Worm (Caenorhabditis elegans) whole organism, L3 larva: ENCODE measurements around the gene F42G2.2.

Experiments
- ZK546.5 ChIP-seq: sonication (generic microtip); optimal IDR thresholded peaks from 2 replicates; lab custom pipeline; 2017; ENCODE audit warnings: missing biosample characterization, missing genetic modification characterization
- aly-2 ChIP-seq: fragments of 150-350 bp; optimal IDR thresholded peaks from 2 replicates; lab custom pipeline; 2014; ENCODE audit warnings: missing biosample characterization, missing genetic modification characterization
- ama-1 ChIP-seq: fragments of 150-350 bp; optimal IDR thresholded peaks from 2 replicates; lab custom pipeline; 2018
- ceh-9 ChIP-seq: sonication (generic microtip); optimal IDR thresholded peaks from 2 replicates; lab custom pipeline; 2018; ENCODE audit warnings: missing biosample characterization, missing genetic modification characterization
- daf-12 ChIP-seq: fragments of 150-350 bp; optimal IDR thresholded peaks from 2 replicates; lab custom pipeline; 2014; ENCODE audit warnings: missing biosample characterization, missing genetic modification reagents, missing genetic modification characterization
- egl-27 ChIP-seq: sonication (generic microtip); optimal IDR thresholded peaks from 4 replicates; lab custom pipeline; 2017; ENCODE audit warnings: missing biosample characterization, missing genetic modification reagents, missing genetic modification characterization
- egl-5 ChIP-seq: fragments of 150-350 bp; optimal IDR thresholded peaks from 2 replicates; lab custom pipeline; 2017; ENCODE audit warnings: missing biosample characterization, missing genetic modification reagents, missing genetic modification characterization, inconsistent platforms
- elt-1 ChIP-seq: fragments of 150-350 bp; optimal IDR thresholded peaks from 2 replicates; lab custom pipeline; 2014; ENCODE audit warnings: missing biosample characterization, missing genetic modification characterization
- elt-2 ChIP-seq: sonication (generic microtip); optimal IDR thresholded peaks from 2 replicates; lab custom pipeline; 2016; ENCODE audit warnings: missing genetic modification reagents, mild to moderate bottlenecking, missing genetic modification characterization, missing compliant biosample characterization
- elt-3 ChIP-seq, 3 experiments: fragments of 150-350 bp in 1 of 3; sonication (generic microtip) in 2 of 3; optimal IDR thresholded peaks; 2 replicates in 2 of 3; 4 replicates in 1 of 3; lab custom pipeline; 2014 to 2017; ENCODE audit warnings: missing biosample characterization in 3 of 3, missing genetic modification characterization in 3 of 3
- eor-1 ChIP-seq, 2 experiments: fragments of 150-350 bp; optimal IDR thresholded peaks; 2 replicates each; lab custom pipeline; 2014 to 2018; ENCODE audit warnings: missing biosample characterization in 2 of 2, missing genetic modification characterization in 2 of 2
- fkh-2 ChIP-seq: fragments of 150-350 bp; optimal IDR thresholded peaks from 2 replicates; lab custom pipeline; 2014; ENCODE audit warnings: missing biosample characterization, missing genetic modification reagents, missing genetic modification characterization
- fos-1 ChIP-seq: fragments of 150-350 bp; optimal IDR thresholded peaks from 2 replicates; lab custom pipeline; 2014; ENCODE audit warnings: missing biosample characterization, missing genetic modification characterization
- hmg-11 ChIP-seq: sonication (generic microtip); optimal IDR thresholded peaks from 2 replicates; lab custom pipeline; 2016; ENCODE audit warnings: missing genetic modification characterization, missing compliant biosample characterization
- jun-1 ChIP-seq: fragments of 150-350 bp; optimal IDR thresholded peaks from 2 replicates; lab custom pipeline; 2014; ENCODE audit warnings: missing biosample characterization, missing genetic modification reagents, missing genetic modification characterization
- lin-15B ChIP-seq: fragments of 150-350 bp; optimal IDR thresholded peaks from 2 replicates; lab custom pipeline; 2014; ENCODE audit warnings: missing biosample characterization, missing genetic modification characterization
- lin-39 ChIP-seq: fragments of 150-350 bp; optimal IDR thresholded peaks from 2 replicates; lab custom pipeline; 2018; ENCODE audit warnings: missing biosample characterization, missing genetic modification reagents, missing genetic modification characterization
- lsy-12 ChIP-seq: sonication (generic microtip); optimal IDR thresholded peaks from 2 replicates; lab custom pipeline; 2016; ENCODE audit warnings: mild to moderate bottlenecking, missing genetic modification characterization, missing compliant biosample characterization
- mdl-1 ChIP-seq: fragments of 150-350 bp; optimal IDR thresholded peaks from 2 replicates; lab custom pipeline; 2014; ENCODE audit warnings: missing biosample characterization, missing genetic modification characterization
- mml-1 ChIP-seq: fragments of 150-350 bp; sonication (generic microtip); optimal IDR thresholded peaks from 3 replicates; lab custom pipeline; 2014; ENCODE audit warnings: missing biosample characterization, missing genetic modification characterization
- nfya-1 ChIP-seq: sonication (generic microtip); optimal IDR thresholded peaks from 2 replicates; lab custom pipeline; 2017; ENCODE audit warnings: missing genetic modification characterization, mild to moderate bottlenecking, missing compliant biosample characterization, antibody characterized with exemption, moderate library complexity; ENCODE audit not compliant: insufficient read depth
- nhr-11 ChIP-seq: fragments of 150-350 bp; optimal IDR thresholded peaks from 2 replicates; lab custom pipeline; 2014; ENCODE audit warnings: missing biosample characterization, missing genetic modification characterization
- nhr-12 ChIP-seq: fragments of 150-350 bp; optimal IDR thresholded peaks from 2 replicates; lab custom pipeline; 2014; ENCODE audit warnings: missing biosample characterization, missing genetic modification characterization
- nhr-23 ChIP-seq: fragments of 150-350 bp; optimal IDR thresholded peaks from 2 replicates; lab custom pipeline; 2014; ENCODE audit warnings: missing biosample characterization, missing genetic modification reagents, missing genetic modification characterization
- nhr-237 ChIP-seq: fragments of 150-350 bp; optimal IDR thresholded peaks from 2 replicates; lab custom pipeline; 2014; ENCODE audit warnings: missing biosample characterization, missing genetic modification characterization
- nhr-25 ChIP-seq: sonication (generic microtip); optimal IDR thresholded peaks from 2 replicates; lab custom pipeline; 2017; ENCODE audit warnings: missing biosample characterization, missing genetic modification characterization
- nhr-28 ChIP-seq: fragments of 150-350 bp; optimal IDR thresholded peaks from 2 replicates; lab custom pipeline; 2014; ENCODE audit warnings: missing biosample characterization, missing genetic modification characterization
- nhr-43 ChIP-seq: sonication (generic microtip); optimal IDR thresholded peaks from 2 replicates; lab custom pipeline; 2016; ENCODE audit warnings: mild to moderate bottlenecking, missing genetic modification characterization, missing compliant biosample characterization; ENCODE audit not compliant: poor library complexity, severe bottlenecking
- nhr-67 ChIP-seq: fragments of 150-350 bp; optimal IDR thresholded peaks from 2 replicates; lab custom pipeline; 2014; ENCODE audit warnings: missing biosample characterization, missing genetic modification characterization
- nhr-77 ChIP-seq: fragments of 150-350 bp; optimal IDR thresholded peaks from 2 replicates; lab custom pipeline; 2014; ENCODE audit warnings: missing biosample characterization, missing genetic modification characterization
- pqm-1 ChIP-seq: fragments of 150-350 bp; optimal IDR thresholded peaks from 2 replicates; lab custom pipeline; 2017; ENCODE audit warnings: missing biosample characterization, missing genetic modification characterization, inconsistent platforms
- sea-2 ChIP-seq: fragments of 150-350 bp; sonication (generic microtip); optimal IDR thresholded peaks from 4 replicates; lab custom pipeline; 2014; ENCODE audit warnings: missing biosample characterization, missing genetic modification reagents, missing genetic modification characterization
- skn-1 ChIP-seq: fragments of 150-350 bp; optimal IDR thresholded peaks from 2 replicates; lab custom pipeline; 2014; ENCODE audit warnings: missing biosample characterization, missing genetic modification characterization
- snpc-4 ChIP-seq: fragments of 150-350 bp; optimal IDR thresholded peaks from 2 replicates; lab custom pipeline; 2014; ENCODE audit warnings: missing biosample characterization, missing genetic modification characterization
- tbx-2 ChIP-seq: sonication (generic microtip); optimal IDR thresholded peaks from 2 replicates; lab custom pipeline; 2016; ENCODE audit warnings: mild to moderate bottlenecking, missing genetic modification characterization, missing compliant biosample characterization
- unc-39 ChIP-seq: sonication (generic microtip); optimal IDR thresholded peaks from 4 replicates; lab custom pipeline; 2017; ENCODE audit warnings: missing biosample characterization, missing genetic modification characterization
- unc-62 ChIP-seq: fragments of 150-350 bp; sonication (generic microtip); optimal IDR thresholded peaks from 4 replicates; lab custom pipeline; 2014; ENCODE audit warnings: missing biosample characterization, missing genetic modification reagents, missing genetic modification characterization
- zag-1 ChIP-seq: fragments of 150-350 bp; optimal IDR thresholded peaks from 2 replicates; lab custom pipeline; 2014; ENCODE audit warnings: missing biosample characterization, missing genetic modification characterization

The F42G2.2 gene

ce11 chrII:2399810-2400209 lies 22.2 kb upstream of the F42G2.2 start:
- TF ChIP-seq egl-27 (tag; lab: Kevin White, UChicago), result no peak
- TF ChIP-seq nhr-43 (tag; lab: Kevin White, UChicago), result peak; percentile 86
- no peak for TF ChIP-seq fkh-2
- TF ChIP-seq elt-3 (tag; optimal IDR thresholded peaks at IDR 0.05; lab: Kevin White, UChicago), result peak; percentile 14 to 96 (median 93)
- no peak for TF ChIP-seq unc-39 (tag; lab: Kevin White, UChicago)
- TF ChIP-seq nhr-28, result no peak

ce11 chrII:2403984-2404383 lies 18.0 kb upstream of the F42G2.2 start, which contains the start of gene F16G10.1:
Gene F16G10.1, plus strand, starts transcription at chrII:2404284.
- TF ChIP-seq nhr-67 (tag; lab: Kevin White, UChicago) (no peak), snpc-4 (tag; lab: Kevin White, UChicago) (no peak), nhr-77 (tag; lab: Kevin White, UChicago) (no peak), lin-39 (tag; lab: Kevin White, UChicago) (no peak), ZK546.5 (no peak), nhr-25 (no peak), nhr-23 (no peak), eor-1 (tag; optimal IDR thresholded peaks at IDR 0.05; lab: Kevin White, UChicago) (no peak), nhr-237 (no peak), tbx-2 (tag; lab: Kevin White, UChicago) (no peak), lsy-12 (no peak), nhr-43 (tag; lab: Kevin White, UChicago) (no peak), elt-3 (tag; optimal IDR thresholded peaks at IDR 0.05; lab: Kevin White, UChicago) (no peak), egl-5 (tag; lab: Kevin White, UChicago) (no peak), ceh-9 (tag; lab: Kevin White, UChicago) (no peak), nhr-11 (no peak), sea-2 (GFP tag; lab: Kevin White, UChicago) (no peak), mdl-1 (tag; lab: Kevin White, UChicago) (no peak), aly-2 (tag; lab: Kevin White, UChicago) (no peak), elt-1 (no peak)

ce11 chrII:2411093-2411492 lies 10.9 kb upstream of the F42G2.2 start:
- TF ChIP-seq elt-1 (no peak), mml-1 (tag; lab: Kevin White, UChicago) (no peak), daf-12 (tag; lab: Kevin White, UChicago) (no peak), aly-2 (tag; lab: Kevin White, UChicago) (no peak), lsy-12 (no peak), skn-1 (tag; lab: Kevin White, UChicago) (no peak), nhr-237 (no peak), nhr-43 (tag; lab: Kevin White, UChicago) (no peak), lin-39 (tag; lab: Kevin White, UChicago) (no peak), ama-1 (no peak), fkh-2 (no peak), nfya-1 (tag; lab: Kevin White, UChicago) (no peak), egl-5 (tag; lab: Kevin White, UChicago) (no peak), nhr-23 (no peak), nhr-25 (no peak), mdl-1 (tag; lab: Kevin White, UChicago) (no peak)
- TF ChIP-seq, all 47 proteins: peak for 0

ce11 chrII:2411555-2411954 lies 10.4 kb upstream of the F42G2.2 start:
- TF ChIP-seq elt-2, result no peak
- no peak for TF ChIP-seq sea-2 (GFP tag; lab: Kevin White, UChicago)
- no peak for TF ChIP-seq nhr-12
- TF ChIP-seq fos-1 (tag; lab: Kevin White, UChicago), result no peak
- TF ChIP-seq nhr-11, result no peak
- TF ChIP-seq unc-39 (tag; lab: Kevin White, UChicago), result no peak
- no peak for TF ChIP-seq eor-1 (tag; optimal IDR thresholded peaks at IDR 0.05; lab: Kevin White, UChicago)
- TF ChIP-seq unc-62 (GFP tag; lab: Kevin White, UChicago), result no peak
- TF ChIP-seq pqm-1 (tag; lab: Kevin White, UChicago), result no peak
- TF ChIP-seq hmg-11 (tag; lab: Kevin White, UChicago), result no peak
- TF ChIP-seq zag-1 (tag; lab: Kevin White, UChicago), result no peak
- no peak for TF ChIP-seq jun-1 (tag; lab: Kevin White, UChicago)
- TF ChIP-seq lin-39 (tag; lab: Kevin White, UChicago), result no peak
- no peak for TF ChIP-seq lin-15B (tag; lab: Kevin White, UChicago)
